Fruit fly (Drosophila melanogaster) whole organism, embryonic: ENCODE data around the gene CG17118.

Experiments
- B-H2 ChIP-seq: fragments of 200-800 bp; sonication (Bioruptor generic); optimal IDR thresholded peaks from 2 replicates; lab custom pipeline; 2018; ENCODE audit warnings: missing biosample characterization, mild to moderate bottlenecking, missing genetic modification characterization
- CG10565 ChIP-seq: fragments of 200-800 bp; sonication (Bioruptor generic); optimal IDR thresholded peaks from 3 replicates; lab custom pipeline; 2016; ENCODE audit warnings: missing biosample characterization, mild to moderate bottlenecking, missing genetic modification characterization
- CG11247 ChIP-seq: fragments of 200-800 bp; sonication (Bioruptor generic); IDR thresholded peaks from 2 replicates; pipeline ENCODE4 v1.3.6; 2022; ENCODE audit warnings: missing biosample characterization, missing genetic modification characterization
- CG11695 ChIP-seq: fragments of 200-800 bp; sonication (Bioruptor generic); IDR thresholded peaks from 3 replicates; pipeline ENCODE4 v1.3.6; 2022; ENCODE audit warnings: missing biosample characterization, missing genetic modification characterization
- CG12299 ChIP-seq: fragments of 200-800 bp; sonication (Bioruptor generic); optimal IDR thresholded peaks from 2 replicates; lab custom pipeline; 2018; ENCODE audit warnings: missing biosample characterization, mild to moderate bottlenecking, missing genetic modification characterization
- CG12391 ChIP-seq: fragments of 200-800 bp; sonication (Bioruptor generic); optimal IDR thresholded peaks from 3 replicates; lab custom pipeline; 2018; ENCODE audit warnings: missing biosample characterization, mild to moderate bottlenecking, missing genetic modification characterization, moderate library complexity
- CG13624 ChIP-seq: fragments of 200-800 bp; sonication (Bioruptor generic); optimal IDR thresholded peaks from 2 replicates; lab custom pipeline; 2016; ENCODE audit warnings: missing biosample characterization, missing genetic modification characterization
- CG1832 ChIP-seq: fragments of 200-800 bp; sonication (Bioruptor generic); optimal IDR thresholded peaks from 2 replicates; lab custom pipeline; 2017; ENCODE audit warnings: missing biosample characterization, mild to moderate bottlenecking, missing genetic modification characterization, inconsistent platforms
- CG18599 ChIP-seq: fragments of 200-800 bp; sonication (Bioruptor generic); optimal IDR thresholded peaks from 3 replicates; lab custom pipeline; 2017; ENCODE audit warnings: missing biosample characterization, missing genetic modification characterization, mild to moderate bottlenecking, moderate library complexity, missing genetic modification reagents
- CG31441 ChIP-seq: fragments of 200-800 bp; sonication (Bioruptor generic); IDR thresholded peaks from 2 replicates; pipeline ENCODE4 v1.3.6; 2022; ENCODE audit warnings: missing biosample characterization, missing genetic modification characterization
- CG3281 ChIP-seq: fragments of 200-800 bp; sonication (Bioruptor generic); optimal IDR thresholded peaks from 3 replicates; lab custom pipeline; 2017; ENCODE audit warnings: missing biosample characterization, mild to moderate bottlenecking, missing genetic modification characterization
- CG43689 ChIP-seq: fragments of 200-800 bp; sonication (Bioruptor generic); IDR thresholded peaks from 2 replicates; pipeline ENCODE4 v1.3.6; 2022; ENCODE audit warnings: missing biosample characterization, missing genetic modification characterization
- CG4404 ChIP-seq: fragments of 200-800 bp; sonication (Bioruptor generic); IDR thresholded peaks from 2 replicates; pipeline ENCODE4 v1.3.6; 2022; ENCODE audit warnings: missing biosample characterization, missing genetic modification characterization
- CG6765 ChIP-seq: fragments of 200-800 bp; sonication (Bioruptor generic); optimal IDR thresholded peaks from 3 replicates; lab custom pipeline; 2017; ENCODE audit warnings: missing biosample characterization, mild to moderate bottlenecking, missing genetic modification characterization
- CG6813 ChIP-seq: fragments of 200-800 bp; sonication (Bioruptor generic); optimal IDR thresholded peaks from 2 replicates; lab custom pipeline; 2017; ENCODE audit warnings: missing biosample characterization, missing genetic modification characterization, mild to moderate bottlenecking, moderate library complexity, missing genetic modification reagents
- CG6854 ChIP-seq: fragments of 200-800 bp; sonication (Bioruptor generic); optimal IDR thresholded peaks from 3 replicates; lab custom pipeline; 2017; ENCODE audit warnings: missing biosample characterization, mild to moderate bottlenecking, missing genetic modification characterization
- CG8388 ChIP-seq: fragments of 200-800 bp; sonication (Bioruptor generic); optimal IDR thresholded peaks from 2 replicates; lab custom pipeline; 2019; ENCODE audit warnings: missing biosample characterization, mild to moderate bottlenecking, missing genetic modification characterization, moderate library complexity
- D ChIP-seq, 2 experiments: fragments of 200-800 bp in 1 of 2; fragments of >200 bp in 1 of 2; sonication (Bioruptor generic) in 1 of 2; optimal IDR thresholded peaks; 2 replicates in 1 of 2; 3 replicates in 1 of 2; lab custom pipeline; 2017; ENCODE audit warnings: mild to moderate bottlenecking in 1 of 2, missing biosample characterization in 1 of 2, missing genetic modification characterization in 1 of 2, missing genetic modification reagents in 1 of 2
- E2f1 ChIP-seq: fragments of 200-800 bp; sonication (Bioruptor generic); IDR thresholded peaks from 2 replicates; pipeline ENCODE4 v1.3.6; 2022; ENCODE audit warnings: missing biosample characterization, missing genetic modification characterization
- Fer1 ChIP-seq: fragments of 200-800 bp; sonication (Bioruptor generic); optimal IDR thresholded peaks from 2 replicates; lab custom pipeline; 2017; ENCODE audit warnings: missing biosample characterization, mild to moderate bottlenecking, missing genetic modification characterization
- Gug ChIP-seq: fragments of 200-800 bp; sonication (Bioruptor generic); IDR thresholded peaks from 4 replicates; pipeline ENCODE4 v1.3.6; 2022; ENCODE audit warnings: missing biosample characterization, missing genetic modification characterization
- Hmr ChIP-seq: fragments of 200-800 bp; sonication (Bioruptor generic); optimal IDR thresholded peaks from 3 replicates; lab custom pipeline; 2017; ENCODE audit warnings: mild to moderate bottlenecking, missing biosample characterization, missing genetic modification reagents, missing genetic modification characterization
- Hr3 ChIP-seq: fragments of 200-800 bp; sonication (Bioruptor generic); optimal IDR thresholded peaks from 3 replicates; lab custom pipeline; 2016; ENCODE audit warnings: missing biosample characterization, missing genetic modification characterization
- Oaz ChIP-seq: fragments of 200-800 bp; sonication (Bioruptor generic); IDR thresholded peaks from 2 replicates; pipeline ENCODE4 v1.3.6; 2022; ENCODE audit warnings: missing biosample characterization, missing genetic modification characterization
- Sox100B ChIP-seq: fragments of 200-800 bp; sonication (Bioruptor generic); optimal IDR thresholded peaks from 3 replicates; lab custom pipeline; 2018; ENCODE audit warnings: missing biosample characterization, mild to moderate bottlenecking, missing genetic modification characterization
- Xrp1 ChIP-seq: fragments of 200-800 bp; sonication (Bioruptor generic); IDR thresholded peaks from 2 replicates; pipeline ENCODE4 v1.3.6; 2022; ENCODE audit warnings: missing biosample characterization, missing genetic modification characterization
- az2 ChIP-seq: fragments of 200-800 bp; sonication (Bioruptor generic); optimal IDR thresholded peaks from 3 replicates; lab custom pipeline; 2016; ENCODE audit warnings: missing biosample characterization, missing genetic modification characterization
- bcd ChIP-seq: fragments of 200-800 bp; sonication (Bioruptor generic); optimal IDR thresholded peaks from 2 replicates; lab custom pipeline; 2017; ENCODE audit warnings: missing biosample characterization, mild to moderate bottlenecking, missing genetic modification characterization
- bigmax ChIP-seq: fragments of 200-800 bp; sonication (Bioruptor generic); optimal IDR thresholded peaks from 2 replicates; lab custom pipeline; 2018; ENCODE audit warnings: missing biosample characterization, mild to moderate bottlenecking, missing genetic modification characterization
- cad ChIP-seq: fragments of >200 bp; optimal IDR thresholded peaks from 2 replicates; lab custom pipeline; 2017; ENCODE audit warnings: missing biosample characterization, missing genetic modification characterization
- esg ChIP-seq: fragments of 200-800 bp; sonication (Bioruptor generic); conservative IDR thresholded peaks from 2 replicates; pipeline ENCODE4 v1.3.6; 2022; ENCODE audit warnings: missing biosample characterization, missing genetic modification characterization
- gsb ChIP-seq: fragments of 200-800 bp; sonication (Bioruptor generic); IDR thresholded peaks from 2 replicates; pipeline ENCODE4 v1.3.6; 2022; ENCODE audit warnings: missing biosample characterization, missing genetic modification characterization
- ind ChIP-seq: fragments of 200-800 bp; sonication (Bioruptor generic); optimal IDR thresholded peaks from 3 replicates; lab custom pipeline; 2016; ENCODE audit warnings: missing biosample characterization, missing genetic modification characterization
- lmd ChIP-seq: fragments of 200-800 bp; sonication (Bioruptor generic); IDR thresholded peaks from 2 replicates; pipeline ENCODE4 v1.3.6; 2022; ENCODE audit warnings: missing biosample characterization, missing genetic modification characterization
- nmo ChIP-seq: fragments of 200-800 bp; sonication (Bioruptor generic); optimal IDR thresholded peaks from 2 replicates; lab custom pipeline; 2018; ENCODE audit warnings: missing biosample characterization, mild to moderate bottlenecking, missing genetic modification characterization, moderate library complexity
- pfk ChIP-seq: fragments of 200-800 bp; sonication (Bioruptor generic); optimal IDR thresholded peaks from 2 replicates; lab custom pipeline; 2018; ENCODE audit warnings: missing biosample characterization, mild to moderate bottlenecking, missing genetic modification characterization, moderate library complexity
- pho ChIP-seq: fragments of 200-800 bp; sonication (Bioruptor generic); optimal IDR thresholded peaks from 2 replicates; lab custom pipeline; 2016; ENCODE audit warnings: missing biosample characterization, missing genetic modification characterization
- ranshi ChIP-seq: fragments of 200-800 bp; sonication (Bioruptor generic); IDR thresholded peaks from 2 replicates; pipeline ENCODE4 v1.3.6; 2022; ENCODE audit warnings: missing biosample characterization, missing genetic modification characterization
- run ChIP-seq: fragments of 200-800 bp; sonication (Bioruptor generic); optimal IDR thresholded peaks from 3 replicates; lab custom pipeline; 2018; ENCODE audit warnings: missing biosample characterization, mild to moderate bottlenecking, missing genetic modification characterization
- sima ChIP-seq: fragments of 200-800 bp; sonication (Bioruptor generic); optimal IDR thresholded peaks from 2 replicates; lab custom pipeline; 2016; ENCODE audit warnings: missing biosample characterization, missing genetic modification characterization
- sob ChIP-seq: fragments of 200-800 bp; sonication (Bioruptor generic); IDR thresholded peaks from 2 replicates; pipeline ENCODE4 v1.3.6; 2022; ENCODE audit warnings: missing biosample characterization, missing genetic modification characterization
- stc ChIP-seq: fragments of 200-800 bp; sonication (Bioruptor generic); IDR thresholded peaks from 2 replicates; pipeline ENCODE4 v1.3.6; 2022; ENCODE audit warnings: missing biosample characterization, missing genetic modification characterization
- sug ChIP-seq: fragments of 200-800 bp; optimal IDR thresholded peaks from 2 replicates; lab custom pipeline; 2019; ENCODE audit warnings: missing biosample characterization, mild to moderate bottlenecking, missing genetic modification characterization, moderate library complexity
- tap ChIP-seq: fragments of 200-800 bp; optimal IDR thresholded peaks from 3 replicates; lab custom pipeline; 2019; ENCODE audit warnings: missing biosample characterization, mild to moderate bottlenecking, missing genetic modification characterization, moderate library complexity
- toy ChIP-seq: fragments of 200-800 bp; sonication (Bioruptor generic); IDR thresholded peaks from 2 replicates; pipeline ENCODE4 v1.3.6; 2022; ENCODE audit warnings: missing biosample characterization, missing genetic modification characterization
- trem ChIP-seq: fragments of 200-800 bp; optimal IDR thresholded peaks from 3 replicates; lab custom pipeline; 2019; ENCODE audit warnings: missing biosample characterization, mild to moderate bottlenecking, missing genetic modification characterization, moderate library complexity
- vfl ChIP-seq: fragments of 200-800 bp; sonication (Bioruptor generic); optimal IDR thresholded peaks from 2 replicates; lab custom pipeline; 2016; ENCODE audit warnings: missing biosample characterization, missing genetic modification characterization
- vnd ChIP-seq: fragments of 200-800 bp; sonication (Bioruptor generic); IDR thresholded peaks from 3 replicates; pipeline ENCODE4 v1.3.6; 2022; ENCODE audit warnings: missing biosample characterization, missing genetic modification characterization; ENCODE audit not compliant: partially characterized antibody
- zf30C ChIP-seq: fragments of 200-800 bp; sonication (Bioruptor generic); optimal IDR thresholded peaks from 3 replicates; lab custom pipeline; 2018; ENCODE audit warnings: missing biosample characterization, mild to moderate bottlenecking, missing genetic modification characterization

Gene CG17118

DNA sequence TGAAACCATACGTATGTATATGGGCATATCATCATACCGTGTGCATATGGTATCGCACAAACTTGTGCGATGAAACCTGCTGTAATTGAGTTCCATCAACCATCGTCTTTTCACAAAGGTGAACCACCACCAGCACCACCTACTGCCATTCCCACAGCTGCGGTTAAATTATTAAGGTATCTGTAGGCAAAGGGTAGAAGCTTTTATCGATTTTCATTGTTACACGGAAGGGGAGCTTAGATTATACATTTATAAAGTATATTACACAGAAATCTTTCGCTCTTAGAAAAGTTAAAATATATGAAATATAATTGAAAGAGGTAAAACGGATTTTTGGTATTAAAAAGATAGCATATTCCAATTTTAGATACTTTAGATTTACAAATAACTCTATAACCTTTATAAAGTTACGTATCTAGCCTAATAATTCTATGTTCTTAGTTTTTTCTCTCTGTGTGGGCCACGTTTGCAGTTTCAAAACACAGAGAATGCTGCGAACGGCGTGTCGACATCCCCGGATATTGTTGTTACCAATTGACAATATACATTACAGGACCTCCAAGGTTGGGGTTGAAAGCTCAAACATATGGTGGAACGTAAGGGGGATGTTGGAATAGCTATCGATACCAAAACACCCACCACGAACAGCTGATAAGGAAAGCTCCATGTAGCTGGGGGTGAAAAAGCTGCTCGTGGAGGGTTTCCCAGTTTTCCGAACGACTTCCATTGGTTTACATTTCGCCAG is 30.5 kb downstream of the CG17118 start, which contains the start of gene CG6495 (continued):
- peak; percentile 53 for TF ChIP-seq CG3281
- TF ChIP-seq CG6765 (GFP tag; lab: Kevin White, UChicago), result peak; percentile 40
- TF ChIP-seq CG12299 (tag; lab: Kevin White, UChicago), result peak; percentile 64
- TF ChIP-seq CG8388 (GFP tag; lab: Kevin White, UChicago), result peak; percentile 57
- TF ChIP-seq gsb (GFP tag; lab: Robert Waterston, UW), result no peak
- TF ChIP-seq CG31441 (GFP tag; lab: Robert Waterston, UW), result peak; percentile 80
- TF ChIP-seq toy (GFP tag; lab: Robert Waterston, UW), result no peak
- no peak for TF ChIP-seq CG43689 (GFP tag; lab: Robert Waterston, UW)
- peak; percentile 30 for TF ChIP-seq ind (GFP tag; lab: Kevin White, UChicago)
- no peak for TF ChIP-seq Sox100B (GFP tag; lab: Kevin White, UChicago)
- TF ChIP-seq sima (GFP tag; lab: Kevin White, UChicago), result no peak
- TF ChIP-seq CG11695 (GFP tag; lab: Robert Waterston, UW), result peak; percentile 60; the same call in 2 of the 3 replicates
- TF ChIP-seq CG18599, result peak; percentile 86
- peak; percentile 81 for TF ChIP-seq Fer1 (GFP tag; lab: Kevin White, UChicago)
- no peak for TF ChIP-seq vfl (GFP tag; lab: Kevin White, UChicago)
- TF ChIP-seq CG6813 (GFP tag; lab: Kevin White, UChicago), result peak; percentile 54
- peak; percentile 55 for TF ChIP-seq nmo (GFP tag; lab: Kevin White, UChicago)
- no peak for TF ChIP-seq CG1832
- TF ChIP-seq D (optimal IDR thresholded peaks at IDR 0.05; lab: Kevin White, UChicago), result no peak
- peak; percentile 22 for TF ChIP-seq D (GFP tag; optimal IDR thresholded peaks at IDR 0.05; lab: Kevin White, UChicago)
- TF ChIP-seq sob (GFP tag; lab: Robert Waterston, UW), result no peak
- no peak for TF ChIP-seq vnd
- TF ChIP-seq CG13624 (GFP tag; lab: Kevin White, UChicago), result no peak
- peak; percentile 19 for TF ChIP-seq az2 (GFP tag; lab: Kevin White, UChicago)
- peak; percentile 5 for TF ChIP-seq Hr3 (GFP tag; lab: Kevin White, UChicago)
- TF ChIP-seq CG6854 (GFP tag; lab: Kevin White, UChicago), result peak; percentile 54
- peak; percentile 26; the same call in 1 of the 2 replicates for TF ChIP-seq esg (GFP tag; lab: Robert Waterston, UW)
- TF ChIP-seq zf30C (GFP tag; lab: Kevin White, UChicago), result peak; percentile 55
- peak; percentile 28 for TF ChIP-seq sug (tag; lab: Kevin White, UChicago)
- TF ChIP-seq Oaz, result no peak
- TF ChIP-seq CG4404 (GFP tag; lab: Robert Waterston, UW), result no peak
- TF ChIP-seq B-H2, result no peak
- no peak for TF ChIP-seq bigmax (GFP tag; lab: Kevin White, UChicago)
- peak; percentile 65 for TF ChIP-seq CG12391
- peak; percentile 61 for TF ChIP-seq run
- TF ChIP-seq lmd, result peak; percentile 45; the same call in 1 of the 2 replicates
- TF ChIP-seq trem (tag; lab: Kevin White, UChicago), result peak; percentile 18
- peak; percentile 44 for TF ChIP-seq bcd (GFP tag; lab: Kevin White, UChicago)
- TF ChIP-seq Hmr (GFP tag; lab: Kevin White, UChicago), result peak; percentile 67
- no peak for TF ChIP-seq CG11247 (GFP tag; lab: Robert Waterston, UW)
- TF ChIP-seq pho (GFP tag; lab: Kevin White, UChicago), result no peak
- peak; percentile 49 for TF ChIP-seq tap (tag; lab: Kevin White, UChicago)
- TF ChIP-seq Xrp1 (GFP tag; lab: Robert Waterston, UW), result peak; percentile 52; the same call in 1 of the 2 replicates
- TF ChIP-seq pfk (GFP tag; lab: Kevin White, UChicago), result no peak
- TF ChIP-seq ranshi (GFP tag; lab: Robert Waterston, UW), result peak; percentile 35; the same call in 1 of the 2 replicates
- TF ChIP-seq CG10565, result no peak
- TF ChIP-seq cad (GFP tag; lab: Kevin White, UChicago), result no peak
- peak; percentile 51; the same call in 1 of the 2 replicates for TF ChIP-seq stc
- TF ChIP-seq E2f1 (GFP tag; lab: Robert Waterston, UW), result no peak
- no peak for TF ChIP-seq Gug (GFP tag; lab: Robert Waterston, UW)
